Worm (Caenorhabditis elegans) whole organism, L1 larva: ENCODE results near the gene F57F4.1.

Experiments
- C04F5.9 ChIP-seq: sonication (generic microtip); optimal IDR thresholded peaks from 2 replicates; lab custom pipeline; 2016; ENCODE audit warnings: missing genetic modification characterization, missing compliant biosample characterization
- C16A3.4 ChIP-seq: fragments of 150-350 bp; optimal IDR thresholded peaks from 2 replicates; lab custom pipeline; 2014; ENCODE audit warnings: missing biosample characterization, missing genetic modification characterization
- F16B12.6 ChIP-seq: fragments of 150-350 bp; optimal IDR thresholded peaks from 2 replicates; lab custom pipeline; 2014; ENCODE audit warnings: missing biosample characterization, missing genetic modification characterization
- Y116A8C.19 ChIP-seq: sonication (generic microtip); optimal IDR thresholded peaks from 2 replicates; lab custom pipeline; 2016; ENCODE audit warnings: missing compliant biosample characterization, missing genetic modification characterization, borderline replicate concordance
- aha-1 ChIP-seq: fragments of 150-350 bp; optimal IDR thresholded peaks from 2 replicates; lab custom pipeline; 2014; ENCODE audit warnings: missing biosample characterization, missing genetic modification characterization
- ama-1 ChIP-seq: fragments of 150-350 bp; optimal IDR thresholded peaks from 2 replicates; lab custom pipeline; 2014
- blmp-1 ChIP-seq: fragments of 150-350 bp; optimal IDR thresholded peaks from 2 replicates; lab custom pipeline; 2014; ENCODE audit warnings: missing biosample characterization, missing genetic modification characterization
- ceh-63 ChIP-seq: fragments of 200-800 bp; sonication (Bioruptor generic); optimal IDR thresholded peaks from 2 replicates; lab custom pipeline; 2018; ENCODE audit warnings: mild to moderate bottlenecking, missing genetic modification characterization, missing compliant biosample characterization
- ceh-8 ChIP-seq: fragments of 200-800 bp; sonication (Bioruptor generic); optimal IDR thresholded peaks from 2 replicates; lab custom pipeline; 2018; ENCODE audit warnings: mild to moderate bottlenecking, missing genetic modification characterization, moderate library complexity, missing compliant biosample characterization
- ceh-90 ChIP-seq: sonication (generic microtip); optimal IDR thresholded peaks from 2 replicates; lab custom pipeline; 2016; ENCODE audit warnings: missing genetic modification characterization, missing compliant biosample characterization
- dsc-1 ChIP-seq: sonication (generic microtip); optimal IDR thresholded peaks from 2 replicates; lab custom pipeline; 2016; ENCODE audit warnings: mild to moderate bottlenecking, missing genetic modification characterization, missing compliant biosample characterization
- efl-1 ChIP-seq, 4 experiments: fragments of 150-350 bp; optimal IDR thresholded peaks in 3 of 4; peaks in 1 of 4; 1 replicate in 1 of 4; 2 replicates in 3 of 4; lab custom pipeline; 2014; ENCODE audit warnings: missing biosample characterization in 2 of 4, missing genetic modification characterization in 2 of 4, missing genetic modification reagents in 2 of 4
- efl-3 ChIP-seq: fragments of 200-800 bp; sonication (Bioruptor generic); optimal IDR thresholded peaks from 2 replicates; lab custom pipeline; 2018; ENCODE audit warnings: mild to moderate bottlenecking, missing genetic modification characterization, missing compliant biosample characterization
- egl-27 ChIP-seq, 2 experiments: fragments of 150-350 bp in 1 of 2; sonication (generic microtip); optimal IDR thresholded peaks; 3 replicates each; lab custom pipeline; 2017 to 2018; ENCODE audit warnings: missing biosample characterization in 2 of 2, missing genetic modification characterization in 2 of 2, missing genetic modification reagents in 2 of 2
- elt-2 ChIP-seq: sonication (generic microtip); optimal IDR thresholded peaks from 2 replicates; lab custom pipeline; 2016; ENCODE audit warnings: missing genetic modification characterization, mild to moderate bottlenecking, inconsistent platforms, missing compliant biosample characterization, missing genetic modification reagents
- elt-3 ChIP-seq, 6 experiments: fragments of 150-350 bp in 1 of 6; sonication (generic microtip); optimal IDR thresholded peaks; 2 replicates each; lab custom pipeline; 2017 to 2018; ENCODE audit warnings: missing biosample characterization in 6 of 6, missing genetic modification characterization in 6 of 6, inconsistent platforms in 1 of 6
- fkh-8 ChIP-seq: sonication (generic microtip); optimal IDR thresholded peaks from 2 replicates; lab custom pipeline; 2016; ENCODE audit warnings: mild to moderate bottlenecking, missing genetic modification characterization, missing compliant biosample characterization
- fos-1 ChIP-seq: fragments of 150-350 bp; optimal IDR thresholded peaks from 2 replicates; lab custom pipeline; 2014; ENCODE audit warnings: missing biosample characterization, missing genetic modification characterization
- hlh-4 ChIP-seq: sonication (generic microtip); optimal IDR thresholded peaks from 2 replicates; lab custom pipeline; 2016; ENCODE audit warnings: mild to moderate bottlenecking, missing genetic modification characterization, missing compliant biosample characterization
- jun-1 ChIP-seq: fragments of 150-350 bp; optimal IDR thresholded peaks from 2 replicates; lab custom pipeline; 2014; ENCODE audit warnings: missing biosample characterization, missing genetic modification reagents, missing genetic modification characterization
- lin-14 ChIP-seq: fragments of 200-800 bp; sonication (Bioruptor generic); optimal IDR thresholded peaks from 2 replicates; lab custom pipeline; 2018; ENCODE audit warnings: mild to moderate bottlenecking, missing genetic modification characterization, moderate library complexity, missing compliant biosample characterization
- lin-15B ChIP-seq: fragments of 150-350 bp; sonication (generic microtip); optimal IDR thresholded peaks from 3 replicates; lab custom pipeline; 2014; ENCODE audit warnings: missing biosample characterization, missing genetic modification characterization
- lin-35 ChIP-seq, 2 experiments: fragments of 150-350 bp; optimal IDR thresholded peaks; 2 replicates each; lab custom pipeline; 2014; ENCODE audit warnings: missing biosample characterization in 2 of 2, missing genetic modification characterization in 2 of 2, missing genetic modification reagents in 2 of 2
- mef-2 ChIP-seq: fragments of 150-350 bp; optimal IDR thresholded peaks from 2 replicates; lab custom pipeline; 2014; ENCODE audit warnings: missing biosample characterization, missing genetic modification characterization
- mep-1 ChIP-seq: fragments of 150-350 bp; optimal IDR thresholded peaks from 2 replicates; lab custom pipeline; 2014; ENCODE audit warnings: missing biosample characterization, missing genetic modification characterization
- nhr-20 ChIP-seq: sonication (generic microtip); optimal IDR thresholded peaks from 2 replicates; lab custom pipeline; 2016; ENCODE audit warnings: mild to moderate bottlenecking, missing genetic modification characterization, missing compliant biosample characterization
- nhr-28 ChIP-seq: fragments of 150-350 bp; optimal IDR thresholded peaks from 2 replicates; lab custom pipeline; 2014; ENCODE audit warnings: missing biosample characterization, missing genetic modification characterization
- nhr-47 ChIP-seq: sonication (generic microtip); optimal IDR thresholded peaks from 2 replicates; lab custom pipeline; 2016; ENCODE audit warnings: mild to moderate bottlenecking, missing genetic modification characterization, moderate library complexity, missing compliant biosample characterization
- nhr-71 ChIP-seq: sonication (generic microtip); optimal IDR thresholded peaks from 2 replicates; lab custom pipeline; 2016; ENCODE audit warnings: mild to moderate bottlenecking, missing genetic modification characterization, moderate library complexity, missing compliant biosample characterization
- pag-3 ChIP-seq: sonication (generic microtip); optimal IDR thresholded peaks from 2 replicates; lab custom pipeline; 2017; ENCODE audit warnings: missing genetic modification characterization, mild to moderate bottlenecking, missing compliant biosample characterization, antibody characterized with exemption, borderline replicate concordance; ENCODE audit not compliant: insufficient read depth
- pax-3 ChIP-seq: fragments of 200-800 bp; sonication (Bioruptor generic); optimal IDR thresholded peaks from 2 replicates; lab custom pipeline; 2018; ENCODE audit warnings: mild to moderate bottlenecking, missing genetic modification characterization, moderate library complexity, missing compliant biosample characterization
- pqm-1 ChIP-seq: sonication (generic microtip); optimal IDR thresholded peaks from 3 replicates; lab custom pipeline; 2017; ENCODE audit warnings: missing biosample characterization, missing genetic modification characterization
- skn-1 ChIP-seq: fragments of 150-350 bp; optimal IDR thresholded peaks from 2 replicates; lab custom pipeline; 2014; ENCODE audit warnings: missing biosample characterization, missing genetic modification characterization
- snpc-4 ChIP-seq: fragments of 150-350 bp; optimal IDR thresholded peaks from 2 replicates; lab custom pipeline; 2014; ENCODE audit warnings: missing biosample characterization, missing genetic modification characterization
- snu-23 ChIP-seq: sonication (generic microtip); optimal IDR thresholded peaks from 2 replicates; lab custom pipeline; 2016; ENCODE audit warnings: missing genetic modification characterization, missing compliant biosample characterization
- sox-4 ChIP-seq: sonication (generic microtip); optimal IDR thresholded peaks from 2 replicates; lab custom pipeline; 2016; ENCODE audit warnings: missing genetic modification characterization, missing compliant biosample characterization
- sptf-1 ChIP-seq: fragments of 150-350 bp; optimal IDR thresholded peaks from 2 replicates; lab custom pipeline; 2014; ENCODE audit warnings: missing biosample characterization, missing genetic modification characterization
- sup-37 ChIP-seq: fragments of 200-800 bp; sonication (Bioruptor generic); optimal IDR thresholded peaks from 2 replicates; lab custom pipeline; 2018; ENCODE audit warnings: mild to moderate bottlenecking, missing genetic modification characterization, missing compliant biosample characterization
- tbx-2 ChIP-seq: sonication (generic microtip); optimal IDR thresholded peaks from 2 replicates; lab custom pipeline; 2016; ENCODE audit warnings: missing genetic modification characterization, missing compliant biosample characterization
- vab-15 ChIP-seq: sonication (generic microtip); optimal IDR thresholded peaks from 2 replicates; lab custom pipeline; 2017; ENCODE audit warnings: missing genotype, mild to moderate bottlenecking, missing genetic modification characterization, missing compliant biosample characterization
- zag-1 ChIP-seq: fragments of 150-350 bp; optimal IDR thresholded peaks from 2 replicates; lab custom pipeline; 2014; ENCODE audit warnings: missing biosample characterization, missing genetic modification characterization
- ztf-11 ChIP-seq, 2 experiments: sonication (generic microtip); optimal IDR thresholded peaks; 2 replicates each; lab custom pipeline; 2016 to 2017; ENCODE audit warnings: missing genetic modification characterization in 2 of 2, missing biosample characterization in 1 of 2, missing compliant biosample characterization in 1 of 2

The F57F4.1 gene

ce11 chrV:6411161-6411560, 20.9 kb downstream of the F57F4.1 start (continued):
- TF ChIP-seq elt-3 (tag; optimal IDR thresholded peaks at IDR 0.05; lab: Kevin White, UChicago) (no peak), ztf-11 (tag; optimal IDR thresholded peaks at IDR 0.05; lab: Kevin White, UChicago) (no peak), tbx-2 (tag; lab: Kevin White, UChicago) (no peak), snu-23 (GFP tag; lab: Kevin White, UChicago) (no peak), mef-2 (tag; lab: Kevin White, UChicago) (no peak), dsc-1 (tag; lab: Kevin White, UChicago) (no peak), pag-3 (no peak), C16A3.4 (tag; lab: Kevin White, UChicago) (no peak), nhr-47 (tag; lab: Kevin White, UChicago) (no peak), egl-27 (tag; optimal IDR thresholded peaks at IDR 0.05; lab: Kevin White, UChicago) (no peak), sox-4 (no peak), ceh-63 (no peak), F16B12.6 (no peak), ceh-8 (GFP tag; lab: Kevin White, UChicago) (no peak)

DNA sequence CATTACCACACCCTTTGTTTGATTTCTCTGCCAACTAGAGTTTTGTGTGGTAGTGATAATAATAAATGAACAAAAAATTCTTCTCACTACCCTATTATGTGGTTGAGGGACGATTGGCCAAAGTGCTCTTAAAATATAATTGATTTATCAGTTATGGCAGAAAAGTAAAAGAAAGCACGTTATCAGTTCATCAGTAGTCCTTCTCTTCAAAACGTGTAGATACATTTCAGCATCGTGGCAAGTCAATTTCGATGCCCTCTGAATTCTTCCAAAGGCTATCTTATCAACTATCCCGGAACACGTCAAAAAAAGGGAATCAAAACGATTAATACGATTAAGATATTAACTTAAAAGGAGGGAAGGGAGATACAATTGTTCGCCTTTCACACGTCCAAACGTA, 22.8 kb downstream of the F57F4.1 start:
- TF ChIP-seq elt-2 (tag; lab: Kevin White, UChicago) (peak; percentile 96), mef-2 (tag; lab: Kevin White, UChicago) (no peak), lin-35 (GFP tag; optimal IDR thresholded peaks at IDR 0.05; lab: Kevin White, UChicago) (peak in 1 of 2 experiments; percentile 5)

DNA sequence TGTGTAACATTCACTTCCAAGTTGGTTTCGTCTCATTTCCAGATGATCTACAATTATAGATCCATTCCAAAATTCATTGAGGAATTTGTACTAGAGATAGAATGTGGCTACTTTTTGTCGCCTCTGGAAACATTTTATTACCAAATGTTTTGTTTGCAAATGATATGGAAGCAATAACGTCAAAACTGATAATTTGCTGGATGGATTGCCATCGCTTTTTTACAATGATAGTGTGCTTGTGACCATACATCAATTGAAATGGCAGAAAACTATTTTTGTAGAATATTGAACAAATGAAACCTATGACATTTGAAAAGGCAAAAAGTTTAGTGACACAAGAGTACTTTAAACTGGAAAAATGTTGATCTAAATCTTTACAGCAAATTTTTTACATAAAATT, 24.2 kb downstream of the F57F4.1 start:
- TF ChIP-seq nhr-20 (no peak), elt-2 (tag; lab: Kevin White, UChicago) (peak; percentile 51), sup-37 (no peak), jun-1 (no peak), snpc-4 (no peak), pax-3 (tag; lab: Kevin White, UChicago) (no peak), efl-1 (optimal IDR thresholded peaks at IDR 0.05; lab: Kevin White, UChicago) (no peak), efl-1 (GFP tag; optimal IDR thresholded peaks at IDR 0.05 in 1 of 2; lab: Kevin White, UChicago) (peak in 1 of 2 experiments; percentile 11)

DNA sequence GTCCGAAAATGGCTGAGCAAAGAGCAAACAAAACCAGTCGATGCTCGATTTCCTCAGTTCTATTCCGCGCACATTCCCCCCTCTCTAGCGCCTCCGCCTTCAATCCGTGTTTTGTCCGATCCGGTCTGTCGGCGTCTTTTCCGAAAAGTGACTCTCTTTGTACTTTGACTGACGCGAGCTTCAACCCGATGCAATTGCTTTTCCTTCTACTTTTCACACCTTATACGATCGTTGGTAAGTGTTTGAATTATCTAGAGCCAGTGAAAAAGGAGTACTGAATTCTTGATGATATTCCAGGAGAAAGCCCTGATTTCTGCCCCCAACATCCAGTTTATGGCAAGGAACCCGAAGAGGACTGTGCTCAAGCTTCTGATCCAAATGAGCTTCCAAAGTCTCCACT, 24.7 kb downstream of the F57F4.1 start, which contains the start of gene cht-6:
Gene cht-6 (plus strand): TSS at position 9 of the 400 bp plus-strand sequence.
- TF ChIP-seq C04F5.9 (no peak), ceh-8 (GFP tag; lab: Kevin White, UChicago) (no peak), sup-37 (no peak), nhr-28 (tag; lab: Kevin White, UChicago) (no peak), zag-1 (tag; lab: Kevin White, UChicago) (no peak), sptf-1 (tag; lab: Kevin White, UChicago) (no peak), dsc-1 (tag; lab: Kevin White, UChicago) (no peak), fkh-8 (tag; lab: Kevin White, UChicago) (no peak), nhr-71 (tag; lab: Kevin White, UChicago) (no peak), fos-1 (tag; lab: Kevin White, UChicago) (no peak), lin-15B (tag; lab: Kevin White, UChicago) (no peak), ama-1 (lab: Kevin White, UChicago) (no peak), vab-15 (tag; lab: Kevin White, UChicago) (no peak), Y116A8C.19 (tag; lab: Kevin White, UChicago) (no peak), pqm-1 (tag; lab: Kevin White, UChicago) (no peak)

DNA sequence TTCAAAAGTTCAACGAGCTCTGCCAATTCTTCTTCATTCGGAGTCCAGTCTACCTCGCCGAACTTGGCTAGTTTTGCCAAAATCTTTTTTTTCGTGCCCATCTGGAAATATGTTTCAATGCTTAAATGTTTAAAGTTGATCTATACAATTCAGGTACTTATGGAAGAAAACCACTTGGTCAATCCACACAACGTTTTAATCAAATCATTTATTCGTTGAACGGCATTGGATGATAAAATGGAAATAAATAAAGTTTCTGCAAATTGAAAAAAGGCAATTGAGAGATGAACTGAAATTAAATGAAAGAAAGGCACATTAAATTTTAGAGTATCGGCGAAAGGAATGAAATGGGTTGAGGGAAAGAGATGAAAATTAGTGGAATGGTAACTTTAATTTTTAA, 33.8 kb downstream of the F57F4.1 start, which contains the start of gene urb-1:
Gene urb-1 (minus strand): TSS at position 101 of the 400 bp plus-strand sequence.
- TF ChIP-seq aha-1 (tag; lab: Kevin White, UChicago) = no peak
- no peak for TF ChIP-seq Y116A8C.19 (tag; lab: Kevin White, UChicago)
- TF ChIP-seq ceh-90 (tag; lab: Kevin White, UChicago) = no peak
- no peak for TF ChIP-seq ztf-11 (tag; optimal IDR thresholded peaks at IDR 0.05; lab: Kevin White, UChicago)
- no peak for TF ChIP-seq nhr-20
- TF ChIP-seq nhr-47 (tag; lab: Kevin White, UChicago) = no peak
- no peak for TF ChIP-seq hlh-4 (tag; lab: Kevin White, UChicago)
- no peak for TF ChIP-seq lin-14
- no peak for TF ChIP-seq efl-3 (GFP tag; lab: Kevin White, UChicago)
- TF ChIP-seq mep-1 (tag; lab: Kevin White, UChicago) = no peak
- no peak for TF ChIP-seq skn-1 (tag; lab: Kevin White, UChicago)
- no peak for TF ChIP-seq blmp-1 (tag; lab: Kevin White, UChicago)
- TF ChIP-seq, all 84 proteins: peak for 0
